Worm (Caenorhabditis elegans): ENCODE measurements around the gene F07F6.8.

Gene F07F6.8

DNA sequence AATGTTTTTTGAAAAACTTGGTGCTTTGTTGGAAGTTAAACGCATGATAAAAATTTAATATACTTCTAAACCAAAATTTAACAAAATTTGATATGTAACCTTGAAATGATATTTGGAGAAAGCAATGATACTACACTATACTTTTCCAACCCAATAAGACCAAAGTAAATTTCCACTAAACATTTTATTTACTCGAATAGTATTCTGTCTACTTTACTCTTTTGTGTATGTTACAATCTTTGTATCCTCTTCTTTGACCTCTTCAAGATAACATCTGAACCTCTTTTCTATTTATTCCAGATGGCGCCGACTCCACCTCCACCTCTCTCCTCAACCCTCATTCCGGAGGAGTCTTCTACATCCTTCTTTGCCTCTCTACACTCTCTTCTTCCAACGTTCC lies 28.0 kb upstream of the F07F6.8 start, which contains the start of gene dhs-5:
Gene dhs-5 (plus strand): TSS at position 301 of the 400 bp plus-strand sequence.
- no peak for TF ChIP-seq ceh-16 (tag; optimal IDR thresholded peaks at IDR 0.05)
- peak; percentile 1 for TF ChIP-seq nhr-23 (tag; optimal IDR thresholded peaks at IDR 0.05)

DNA sequence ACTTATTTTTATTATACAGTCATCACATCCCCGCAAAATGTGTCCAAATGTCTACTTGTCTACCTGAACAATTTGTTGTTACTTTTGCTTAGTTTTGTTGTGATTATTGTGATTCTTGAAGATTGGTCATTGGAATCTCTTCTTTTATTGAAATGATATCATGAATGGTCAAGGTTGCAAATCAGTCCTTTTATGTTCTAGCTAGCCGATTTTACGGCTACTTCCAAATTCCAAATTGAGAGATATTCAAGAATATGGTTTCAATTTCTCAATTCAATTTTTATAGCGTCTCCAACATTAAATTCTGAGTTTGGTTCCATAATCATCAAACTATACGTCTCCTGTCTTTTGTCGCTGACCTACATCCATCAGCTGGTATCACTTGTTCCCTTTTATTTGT lies 25.7 kb upstream of the F07F6.8 start:
- TF ChIP-seq ceh-82 (tag; optimal IDR thresholded peaks at IDR 0.05) (no peak), nhr-67 (tag; optimal IDR thresholded peaks at IDR 0.05) (no peak), ZK546.5 (tag; optimal IDR thresholded peaks at IDR 0.05) (no peak), ztf-11 (tag; optimal IDR thresholded peaks at IDR 0.05) (no peak), egl-27 (tag; optimal IDR thresholded peaks at IDR 0.05) (no peak), zag-1 (tag; optimal IDR thresholded peaks at IDR 0.05) (no peak), unc-39 (tag; optimal IDR thresholded peaks at IDR 0.05) (no peak), egl-5 (tag; optimal IDR thresholded peaks at IDR 0.05) (no peak), daf-12 (tag; optimal IDR thresholded peaks at IDR 0.05) (no peak), pqm-1 (tag; optimal IDR thresholded peaks at IDR 0.05) (no peak), skn-1 (tag; optimal IDR thresholded peaks at IDR 0.05) (no peak), nhr-77 (tag; optimal IDR thresholded peaks at IDR 0.05) (no peak), nhr-76 (tag; optimal IDR thresholded peaks at IDR 0.05) (no peak), ceh-9 (tag; optimal IDR thresholded peaks at IDR 0.05) (no peak), lin-15B (tag; optimal IDR thresholded peaks at IDR 0.05) (no peak), ceh-28 (tag; optimal IDR thresholded peaks at IDR 0.05) (no peak), aly-2 (tag; optimal IDR thresholded peaks at IDR 0.05) (no peak), tbx-2 (tag; optimal IDR thresholded peaks at IDR 0.05) (no peak), nhr-11 (tag; optimal IDR thresholded peaks at IDR 0.05) (no peak)

DNA sequence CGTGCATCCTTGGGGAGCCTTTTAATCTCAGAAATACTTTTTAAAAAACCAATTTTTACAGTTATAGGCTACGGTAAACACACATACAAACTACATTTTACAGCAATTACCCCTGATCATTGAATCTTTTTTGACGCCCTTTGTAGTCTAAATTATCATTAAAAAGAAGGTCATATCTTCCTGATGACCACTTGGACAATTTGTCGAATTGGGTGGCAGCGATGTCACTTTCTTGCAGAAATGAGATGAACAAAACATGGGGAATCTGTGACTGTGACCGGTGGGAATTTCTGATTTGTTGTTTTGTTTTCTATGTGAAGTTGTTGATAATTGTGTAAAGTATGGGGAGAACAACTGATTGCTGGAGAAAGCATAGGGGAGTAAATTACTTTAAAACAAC lies 24.1 kb upstream of the F07F6.8 start:
- no peak for TF ChIP-seq nhr-43 (tag; optimal IDR thresholded peaks at IDR 0.05; ENCODE audit: poor library complexity, severe bottlenecking)
- TF ChIP-seq nhr-25 (tag; optimal IDR thresholded peaks at IDR 0.05): peak; percentile 18

- TF ChIP-seq nfya-1 (tag; optimal IDR thresholded peaks at IDR 0.05; ENCODE audit: insufficient read depth) (no peak), egl-5 (tag; optimal IDR thresholded peaks at IDR 0.05) (peak; percentile 84), ceh-9 (tag; optimal IDR thresholded peaks at IDR 0.05) (no peak)
Observed at ce11 chrII:5449219-5449618, 23.7 kb upstream of the F07F6.8 start.

DNA sequence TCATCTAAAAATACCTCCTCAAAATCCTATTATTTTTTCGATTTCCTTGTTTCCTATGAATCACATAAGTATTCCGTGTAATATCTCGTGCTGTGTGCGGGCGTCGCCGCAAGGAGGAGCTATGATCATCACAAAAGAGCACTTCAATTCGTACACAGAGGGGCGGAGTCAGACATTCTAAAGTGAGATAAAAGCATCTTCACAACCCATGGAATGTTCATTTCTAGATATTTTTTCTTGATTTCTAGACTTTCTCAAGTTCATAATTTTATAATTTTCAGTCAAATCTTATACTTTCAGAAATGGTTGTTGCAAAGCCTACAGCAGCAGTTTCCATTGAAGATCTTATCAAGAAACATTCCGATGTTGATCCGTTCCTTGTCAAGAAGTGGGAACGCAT lies 21.8 kb upstream of the F07F6.8 start, which contains the start of gene cex-1:
Gene cex-1 (plus strand): TSS at position 301 of the 400 bp plus-strand sequence.
- TF ChIP-seq fkh-2 (tag; optimal IDR thresholded peaks at IDR 0.05): no peak
- TF ChIP-seq lsy-12 (tag; optimal IDR thresholded peaks at IDR 0.05): no peak
- TF ChIP-seq fkh-10 (GFP tag; optimal IDR thresholded peaks at IDR 0.05): no peak
- no peak for TF ChIP-seq elt-2 (tag; optimal IDR thresholded peaks at IDR 0.05)
- no peak for TF ChIP-seq ztf-4 (tag; optimal IDR thresholded peaks at IDR 0.05)
- TF ChIP-seq fos-1 (tag; optimal IDR thresholded peaks at IDR 0.05): no peak
- TF ChIP-seq eor-1 (tag; optimal IDR thresholded peaks at IDR 0.05): no peak
- no peak for TF ChIP-seq mdl-1 (tag; optimal IDR thresholded peaks at IDR 0.05)

DNA sequence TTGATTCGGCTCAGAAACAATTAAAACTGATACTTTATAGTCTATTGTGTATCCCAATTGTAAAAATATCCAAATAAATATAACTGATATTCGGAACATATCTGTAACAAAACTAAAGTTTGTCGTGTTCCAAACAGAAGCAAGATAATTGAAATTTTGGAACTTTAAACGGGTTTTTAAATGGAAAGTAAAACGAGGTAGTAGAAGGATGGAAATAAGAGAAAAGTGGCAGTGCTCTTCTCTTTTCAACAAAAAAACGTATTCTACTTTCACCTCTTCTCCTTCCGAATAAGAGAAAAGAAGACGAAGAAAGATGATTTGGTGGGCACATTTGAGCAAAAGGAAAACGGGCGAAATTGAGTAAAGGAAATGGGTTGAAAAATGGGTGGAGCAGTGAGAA lies 21.0 kb upstream of the F07F6.8 start, which contains the start of gene nmr-1:
Gene nmr-1 (minus strand): TSS at position 101 of the 400 bp plus-strand sequence.
- TF ChIP-seq elt-3 (tag; optimal IDR thresholded peaks at IDR 0.05) (no peak), lin-15B (tag; optimal IDR thresholded peaks at IDR 0.05) (no peak), zag-1 (tag; optimal IDR thresholded peaks at IDR 0.05) (no peak), mml-1 (tag; optimal IDR thresholded peaks at IDR 0.05) (no peak), ama-1 (optimal IDR thresholded peaks at IDR 0.05) (no peak), unc-39 (tag; optimal IDR thresholded peaks at IDR 0.05) (no peak), daf-12 (tag; optimal IDR thresholded peaks at IDR 0.05) (no peak), pha-4 (tag; optimal IDR thresholded peaks at IDR 0.05) (no peak), nhr-11 (tag; optimal IDR thresholded peaks at IDR 0.05) (no peak), nhr-237 (tag; optimal IDR thresholded peaks at IDR 0.05) (no peak), egl-27 (tag; optimal IDR thresholded peaks at IDR 0.05) (no peak), ztf-4 (tag; optimal IDR thresholded peaks at IDR 0.05) (no peak), mdl-1 (tag; optimal IDR thresholded peaks at IDR 0.05) (no peak), nhr-67 (tag; optimal IDR thresholded peaks at IDR 0.05) (no peak)

All from whole organism, L3 larva.